Fruit fly (Drosophila melanogaster): ENCODE results near the gene CheA87a.

dm6 chr3R:13381744-13382435 is 12.4 kb downstream of the CheA87a start, which contains the start of the genes mRpS21 and Droj2:
- peak; percentile 56 for TF ChIP-seq Clk (GFP tag; optimal IDR thresholded peaks at IDR 0.05)
- TF ChIP-seq Crg-1 (GFP tag; optimal IDR thresholded peaks at IDR 0.05), result peak; percentile 63
- TF ChIP-seq bab1 (GFP tag; optimal IDR thresholded peaks at IDR 0.05), result peak; percentile 66
- TF ChIP-seq CG7101 (tag; optimal IDR thresholded peaks at IDR 0.05), result peak; percentile 68
- peak; percentile 40 for TF ChIP-seq tj (GFP tag; optimal IDR thresholded peaks at IDR 0.05)
- TF ChIP-seq CG7045 (GFP tag; optimal IDR thresholded peaks at IDR 0.05), result peak; percentile 47
- peak; percentile 39 for TF ChIP-seq CG11617 (GFP tag; optimal IDR thresholded peaks at IDR 0.05)
- TF ChIP-seq cic (GFP tag; optimal IDR thresholded peaks at IDR 0.05), result no peak
- peak; percentile 34 for TF ChIP-seq CG33017 (tag; optimal IDR thresholded peaks at IDR 0.05)
- TF ChIP-seq cnc (optimal IDR thresholded peaks at IDR 0.05), result no peak
- no peak for TF ChIP-seq kay (GFP tag; ENCODE audit: borderline replicate concordance)
- TF ChIP-seq CG14711 (tag; optimal IDR thresholded peaks at IDR 0.05), result peak; percentile 92

Measured in whole organism, adult.